Fruit fly (Drosophila melanogaster): ENCODE measurements around the gene FER.

DNA sequence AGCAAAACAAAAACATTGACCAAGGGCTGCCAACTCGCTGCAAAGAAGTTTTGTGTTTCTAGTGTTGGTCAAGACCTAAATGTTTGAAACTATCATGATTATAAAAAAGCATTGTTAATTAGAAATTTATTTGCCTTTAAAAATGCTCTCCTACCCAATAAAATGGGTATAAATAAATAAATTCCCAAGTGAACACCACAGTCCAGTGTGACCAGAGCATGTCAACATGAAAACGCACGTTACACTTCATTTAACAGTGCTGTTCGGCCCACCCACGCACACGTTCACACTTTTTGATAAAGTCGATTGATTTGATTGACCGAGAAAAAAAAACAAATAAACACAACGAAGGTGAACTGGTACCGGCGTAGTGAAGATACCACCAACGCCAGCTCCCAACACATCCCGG, 9.8 kb upstream of the FER start, which contains the start of the genes CG9356, BBIP1 and CG8135:
- TF ChIP-seq Sin3A (optimal IDR thresholded peaks at IDR 0.05), result no peak
- TF ChIP-seq h (optimal IDR thresholded peaks at IDR 0.05), result no peak
- TF ChIP-seq psq (optimal IDR thresholded peaks at IDR 0.05), result no peak
- no peak for TF ChIP-seq insv (optimal IDR thresholded peaks at IDR 0.05)
- TF ChIP-seq Myc (optimal IDR thresholded peaks at IDR 0.05), result no peak

Measured in Kc167 (cell line).